Worm (Caenorhabditis elegans) whole organism, L1 larva: ENCODE measurements around the gene gei-1.

Experiments
- C16A3.4 ChIP-seq: fragments of 150-350 bp; optimal IDR thresholded peaks from 2 replicates; lab custom pipeline; 2014; ENCODE audit warnings: missing biosample characterization, missing genetic modification characterization
- C34B4.2 ChIP-seq: sonication (generic microtip); optimal IDR thresholded peaks from 2 replicates; lab custom pipeline; 2017; ENCODE audit warnings: mild to moderate bottlenecking, missing genetic modification characterization, missing compliant biosample characterization
- Y116A8C.19 ChIP-seq: sonication (generic microtip); optimal IDR thresholded peaks from 2 replicates; lab custom pipeline; 2016; ENCODE audit warnings: missing compliant biosample characterization, missing genetic modification characterization, borderline replicate concordance
- aha-1 ChIP-seq: fragments of 150-350 bp; optimal IDR thresholded peaks from 2 replicates; lab custom pipeline; 2014; ENCODE audit warnings: missing biosample characterization, missing genetic modification characterization
- blmp-1 ChIP-seq: fragments of 150-350 bp; optimal IDR thresholded peaks from 2 replicates; lab custom pipeline; 2014; ENCODE audit warnings: missing biosample characterization, missing genetic modification characterization
- ceh-8 ChIP-seq: fragments of 200-800 bp; sonication (Bioruptor generic); optimal IDR thresholded peaks from 2 replicates; lab custom pipeline; 2018; ENCODE audit warnings: mild to moderate bottlenecking, missing genetic modification characterization, moderate library complexity, missing compliant biosample characterization
- ceh-82 ChIP-seq, 3 experiments: fragments of 150-350 bp in 1 of 3; sonication (generic microtip) in 2 of 3; optimal IDR thresholded peaks; 2 replicates each; lab custom pipeline; 2014 to 2017; ENCODE audit warnings: missing biosample characterization in 3 of 3, missing genetic modification characterization in 3 of 3
- ceh-88 ChIP-seq: fragments of 200-800 bp; sonication (Bioruptor generic); IDR thresholded peaks from 2 replicates; pipeline ENCODE4 v1.3.6; 2022; ENCODE audit warnings: missing genetic modification characterization, missing compliant biosample characterization
- ces-1 ChIP-seq: fragments of 150-350 bp; optimal IDR thresholded peaks from 2 replicates; lab custom pipeline; 2014; ENCODE audit warnings: missing biosample characterization, missing genetic modification reagents, missing genetic modification characterization
- efl-1 ChIP-seq, 4 experiments: fragments of 150-350 bp; optimal IDR thresholded peaks in 3 of 4; peaks in 1 of 4; 1 replicate in 1 of 4; 2 replicates in 3 of 4; lab custom pipeline; 2014; ENCODE audit warnings: missing biosample characterization in 2 of 4, missing genetic modification characterization in 2 of 4, missing genetic modification reagents in 2 of 4
- egl-27 ChIP-seq, 2 experiments: fragments of 150-350 bp in 1 of 2; sonication (generic microtip); optimal IDR thresholded peaks; 3 replicates each; lab custom pipeline; 2017 to 2018; ENCODE audit warnings: missing biosample characterization in 2 of 2, missing genetic modification characterization in 2 of 2, missing genetic modification reagents in 2 of 2
- elt-2 ChIP-seq: sonication (generic microtip); optimal IDR thresholded peaks from 2 replicates; lab custom pipeline; 2016; ENCODE audit warnings: missing genetic modification characterization, mild to moderate bottlenecking, inconsistent platforms, missing compliant biosample characterization, missing genetic modification reagents
- elt-3 ChIP-seq, 6 experiments: fragments of 150-350 bp in 1 of 6; sonication (generic microtip); optimal IDR thresholded peaks; 2 replicates each; lab custom pipeline; 2017 to 2018; ENCODE audit warnings: missing biosample characterization in 6 of 6, missing genetic modification characterization in 6 of 6, inconsistent platforms in 1 of 6
- fkh-10 ChIP-seq: sonication (generic microtip); optimal IDR thresholded peaks from 2 replicates; lab custom pipeline; 2017; ENCODE audit warnings: missing biosample characterization, missing genetic modification reagents, missing genetic modification characterization
- fkh-4 ChIP-seq: sonication (generic microtip); optimal IDR thresholded peaks from 2 replicates; lab custom pipeline; 2016; ENCODE audit warnings: missing compliant biosample characterization, missing genetic modification characterization, borderline replicate concordance
- fkh-8 ChIP-seq: sonication (generic microtip); optimal IDR thresholded peaks from 2 replicates; lab custom pipeline; 2016; ENCODE audit warnings: mild to moderate bottlenecking, missing genetic modification characterization, missing compliant biosample characterization
- grh-1 ChIP-seq: fragments of 200-800 bp; sonication (Bioruptor generic); IDR thresholded peaks from 2 replicates; pipeline ENCODE4 v1.3.6; 2022; ENCODE audit warnings: missing genetic modification reagents, missing genetic modification characterization, missing compliant biosample characterization
- hlh-17 ChIP-seq: fragments of 200-800 bp; sonication (Bioruptor generic); optimal IDR thresholded peaks from 2 replicates; lab custom pipeline; 2018; ENCODE audit warnings: missing genetic modification characterization, mild to moderate bottlenecking, missing compliant biosample characterization, moderate library complexity, borderline replicate concordance
- hlh-4 ChIP-seq: sonication (generic microtip); optimal IDR thresholded peaks from 2 replicates; lab custom pipeline; 2016; ENCODE audit warnings: mild to moderate bottlenecking, missing genetic modification characterization, missing compliant biosample characterization
- hpl-2 ChIP-seq: fragments of 150-350 bp; optimal IDR thresholded peaks from 2 replicates; lab custom pipeline; 2014; ENCODE audit warnings: missing biosample characterization, missing genetic modification reagents, missing genetic modification characterization
- irx-1 ChIP-seq: sonication (generic microtip); optimal IDR thresholded peaks from 2 replicates; lab custom pipeline; 2016; ENCODE audit warnings: missing genetic modification characterization, missing compliant biosample characterization
- isw-1 ChIP-seq: fragments of 200-800 bp; sonication (Bioruptor generic); IDR thresholded peaks from 2 replicates; pipeline ENCODE4 v1.3.6; 2022; ENCODE audit warnings: missing genetic modification characterization, missing compliant biosample characterization
- jun-1 ChIP-seq: fragments of 150-350 bp; optimal IDR thresholded peaks from 2 replicates; lab custom pipeline; 2014; ENCODE audit warnings: missing biosample characterization, missing genetic modification reagents, missing genetic modification characterization
- lin-13 ChIP-seq: fragments of 150-350 bp; optimal IDR thresholded peaks from 2 replicates; lab custom pipeline; 2014; ENCODE audit warnings: missing biosample characterization, missing genetic modification reagents, missing genetic modification characterization
- mdl-1 ChIP-seq, 2 experiments: fragments of 150-350 bp; optimal IDR thresholded peaks; 2 replicates each; lab custom pipeline; 2014 to 2017; ENCODE audit warnings: missing biosample characterization in 2 of 2, missing genetic modification characterization in 2 of 2, inconsistent platforms in 1 of 2
- mef-2 ChIP-seq: fragments of 150-350 bp; optimal IDR thresholded peaks from 2 replicates; lab custom pipeline; 2014; ENCODE audit warnings: missing biosample characterization, missing genetic modification characterization
- nhr-11 ChIP-seq: fragments of 150-350 bp; optimal IDR thresholded peaks from 2 replicates; lab custom pipeline; 2014; ENCODE audit warnings: missing biosample characterization, missing genetic modification characterization
- nhr-19 ChIP-seq: fragments of 200-800 bp; sonication (Bioruptor generic); conservative IDR thresholded peaks from 2 replicates; pipeline ENCODE4 v1.3.6; 2022; ENCODE audit warnings: missing genetic modification characterization, missing compliant biosample characterization
- nhr-20 ChIP-seq: sonication (generic microtip); optimal IDR thresholded peaks from 2 replicates; lab custom pipeline; 2016; ENCODE audit warnings: mild to moderate bottlenecking, missing genetic modification characterization, missing compliant biosample characterization
- nhr-28 ChIP-seq: fragments of 150-350 bp; optimal IDR thresholded peaks from 2 replicates; lab custom pipeline; 2014; ENCODE audit warnings: missing biosample characterization, missing genetic modification characterization
- nhr-71 ChIP-seq: sonication (generic microtip); optimal IDR thresholded peaks from 2 replicates; lab custom pipeline; 2016; ENCODE audit warnings: mild to moderate bottlenecking, missing genetic modification characterization, moderate library complexity, missing compliant biosample characterization
- nhr-77 ChIP-seq: fragments of 150-350 bp; optimal IDR thresholded peaks from 2 replicates; lab custom pipeline; 2014; ENCODE audit warnings: missing biosample characterization, missing genetic modification characterization
- nhr-84 ChIP-seq: sonication (generic microtip); optimal IDR thresholded peaks from 2 replicates; lab custom pipeline; 2017; ENCODE audit warnings: missing biosample characterization, missing genetic modification characterization
- nhr-85 ChIP-seq: sonication (generic microtip); peaks from one replicate; lab custom pipeline; 2016; ENCODE audit warnings: missing genetic modification characterization, inconsistent platforms, missing compliant biosample characterization
- pag-3 ChIP-seq: sonication (generic microtip); optimal IDR thresholded peaks from 2 replicates; lab custom pipeline; 2017; ENCODE audit warnings: missing genetic modification characterization, mild to moderate bottlenecking, missing compliant biosample characterization, antibody characterized with exemption, borderline replicate concordance; ENCODE audit not compliant: insufficient read depth
- snpc-4 ChIP-seq: fragments of 150-350 bp; optimal IDR thresholded peaks from 2 replicates; lab custom pipeline; 2014; ENCODE audit warnings: missing biosample characterization, missing genetic modification characterization
- snu-23 ChIP-seq: sonication (generic microtip); optimal IDR thresholded peaks from 2 replicates; lab custom pipeline; 2016; ENCODE audit warnings: missing genetic modification characterization, missing compliant biosample characterization
- sox-4 ChIP-seq: sonication (generic microtip); optimal IDR thresholded peaks from 2 replicates; lab custom pipeline; 2016; ENCODE audit warnings: missing genetic modification characterization, missing compliant biosample characterization
- sptf-1 ChIP-seq: fragments of 150-350 bp; optimal IDR thresholded peaks from 2 replicates; lab custom pipeline; 2014; ENCODE audit warnings: missing biosample characterization, missing genetic modification characterization
- swsn-7 ChIP-seq: sonication (generic microtip); optimal IDR thresholded peaks from 2 replicates; lab custom pipeline; 2016; ENCODE audit warnings: missing genetic modification characterization, missing compliant biosample characterization
- tlp-1 ChIP-seq: fragments of 150-350 bp; optimal IDR thresholded peaks from 2 replicates; lab custom pipeline; 2014; ENCODE audit warnings: missing biosample characterization, missing genetic modification characterization
- unc-86 ChIP-seq: sonication (generic microtip); optimal IDR thresholded peaks from 2 replicates; lab custom pipeline; 2016; ENCODE audit warnings: missing genetic modification characterization, missing compliant biosample characterization
- zag-1 ChIP-seq: fragments of 150-350 bp; optimal IDR thresholded peaks from 2 replicates; lab custom pipeline; 2014; ENCODE audit warnings: missing biosample characterization, missing genetic modification characterization
- ztf-11 ChIP-seq, 2 experiments: sonication (generic microtip); optimal IDR thresholded peaks; 2 replicates each; lab custom pipeline; 2016 to 2017; ENCODE audit warnings: missing genetic modification characterization in 2 of 2, missing biosample characterization in 1 of 2, missing compliant biosample characterization in 1 of 2

Gene gei-1

ce11 chrIII:3389426-3390020 lies 44.9 kb downstream of the gei-1 start, which contains the start of the genes elmd-1 and hecw-1 (continued):
- TF ChIP-seq C34B4.2, result no peak
- TF ChIP-seq swsn-7 (tag; lab: Kevin White, UChicago), result peak; percentile 60
- peak; percentile 25; the same call in 1 of the 2 replicates for TF ChIP-seq ceh-88 (GFP tag; lab: Robert Waterston, UW)
- TF ChIP-seq pag-3, result no peak
- TF ChIP-seq isw-1 (GFP tag; lab: Robert Waterston, UW), result peak; percentile 17
- no peak for TF ChIP-seq nhr-11 (tag; lab: Kevin White, UChicago)
- no peak for TF ChIP-seq ceh-8
- no peak for TF ChIP-seq nhr-85
- peak; percentile 19 for TF ChIP-seq irx-1
- TF ChIP-seq sptf-1 (tag; lab: Kevin White, UChicago), result no peak
- TF ChIP-seq ztf-11 (tag; optimal IDR thresholded peaks at IDR 0.05; lab: Kevin White, UChicago), result no peak
- TF ChIP-seq sox-4 (tag; lab: Kevin White, UChicago), result no peak
- peak; percentile 64 for TF ChIP-seq nhr-19 (GFP tag; lab: Robert Waterston, UW)
- TF ChIP-seq snu-23, result peak; percentile 69
- no peak for TF ChIP-seq snpc-4 (tag; lab: Kevin White, UChicago)
- peak; percentile 45 for TF ChIP-seq unc-86 (tag; lab: Kevin White, UChicago)
- TF ChIP-seq nhr-28 (tag; lab: Kevin White, UChicago), result no peak
- TF ChIP-seq ceh-82 (tag; optimal IDR thresholded peaks at IDR 0.05; lab: Kevin White, UChicago), result peak in 1 of 3 experiments; percentile 17
- no peak for TF ChIP-seq jun-1 (tag; lab: Kevin White, UChicago)
- no peak for TF ChIP-seq elt-3 (tag; optimal IDR thresholded peaks at IDR 0.05; lab: Kevin White, UChicago)
- TF ChIP-seq C16A3.4 (tag; lab: Kevin White, UChicago), result no peak
- TF ChIP-seq efl-1 (optimal IDR thresholded peaks at IDR 0.05; lab: Kevin White, UChicago), result peak; percentile 40 to 50
- peak in 1 of 2 experiments; percentile 87 for TF ChIP-seq efl-1 (GFP tag; optimal IDR thresholded peaks at IDR 0.05 in 1 of 2; lab: Kevin White, UChicago)

ce11 chrIII:3390144-3390543 lies 45.5 kb downstream of the gei-1 start:
- TF ChIP-seq fkh-10 (GFP tag; lab: Kevin White, UChicago) (no peak), ces-1 (GFP tag; lab: Kevin White, UChicago) (no peak), swsn-7 (tag; lab: Kevin White, UChicago) (no peak), mef-2 (tag; lab: Kevin White, UChicago) (no peak), zag-1 (tag; lab: Kevin White, UChicago) (no peak), elt-2 (tag; lab: Kevin White, UChicago) (no peak)

- TF ChIP-seq fkh-8 (tag; lab: Kevin White, UChicago), result no peak
- no peak for TF ChIP-seq jun-1 (tag; lab: Kevin White, UChicago)
- no peak for TF ChIP-seq fkh-4 (tag; lab: Kevin White, UChicago)
- no peak for TF ChIP-seq mef-2 (tag; lab: Kevin White, UChicago)
- no peak for TF ChIP-seq grh-1 (GFP tag; lab: Robert Waterston, UW)
- TF ChIP-seq sox-4 (tag; lab: Kevin White, UChicago), result no peak
- TF ChIP-seq hlh-17 (GFP tag; lab: Kevin White, UChicago), result no peak
- no peak for TF ChIP-seq aha-1 (tag; lab: Kevin White, UChicago)
- TF ChIP-seq irx-1, result no peak
- no peak for TF ChIP-seq tlp-1 (tag; lab: Kevin White, UChicago)
- TF ChIP-seq mdl-1 (tag; optimal IDR thresholded peaks at IDR 0.05; lab: Kevin White, UChicago), result no peak
- no peak for TF ChIP-seq lin-13 (GFP tag; lab: Kevin White, UChicago)
- TF ChIP-seq, all 84 proteins: peak for 0
Measured at ce11 chrIII:3393687-3394086, 49.0 kb downstream of the gei-1 start, which contains the start of gene mlc-4. mlc-4 (minus strand) TSS chrIII:3393787.

ce11 chrIII:3395112-3395511 lies 50.4 kb downstream of the gei-1 start:
- no peak for TF ChIP-seq nhr-71
- no peak for TF ChIP-seq tlp-1 (tag; lab: Kevin White, UChicago)
- no peak for TF ChIP-seq ceh-88 (GFP tag; lab: Robert Waterston, UW)
- TF ChIP-seq elt-3 (tag; optimal IDR thresholded peaks at IDR 0.05; lab: Kevin White, UChicago), result peak in 1 of 6 experiments; percentile 7
- no peak for TF ChIP-seq C34B4.2
- no peak for TF ChIP-seq nhr-11 (tag; lab: Kevin White, UChicago)
- TF ChIP-seq isw-1 (GFP tag; lab: Robert Waterston, UW), result no peak
- TF ChIP-seq blmp-1 (tag; lab: Kevin White, UChicago), result peak; percentile 60
- TF ChIP-seq nhr-84 (tag; lab: Kevin White, UChicago), result no peak
- TF ChIP-seq nhr-77 (tag; lab: Kevin White, UChicago), result no peak
- TF ChIP-seq hpl-2 (GFP tag; lab: Kevin White, UChicago), result no peak
- TF ChIP-seq hlh-4 (tag; lab: Kevin White, UChicago), result no peak
- no peak for TF ChIP-seq egl-27 (tag; optimal IDR thresholded peaks at IDR 0.05; lab: Kevin White, UChicago)
- no peak for TF ChIP-seq nhr-20 (tag; lab: Kevin White, UChicago)
- no peak for TF ChIP-seq Y116A8C.19 (tag; lab: Kevin White, UChicago)
- TF ChIP-seq aha-1 (tag; lab: Kevin White, UChicago), result no peak
- no peak for TF ChIP-seq irx-1
- TF ChIP-seq nhr-85, result peak; percentile 40
